Fruit fly (Drosophila melanogaster): ENCODE results near the gene ro.

The ro gene

dm6 chr3R:26892764-26893163 is 11.8 kb upstream of the ro start (continued):
- no peak for TF ChIP-seq CG6254 (GFP tag; optimal IDR thresholded peaks at IDR 0.05)
- peak; percentile 45 for TF ChIP-seq CG12219 (GFP tag; optimal IDR thresholded peaks at IDR 0.05)
- peak; percentile 62 for TF ChIP-seq CoRest (tag; optimal IDR thresholded peaks at IDR 0.05)
- TF ChIP-seq Med (GFP tag) = peak; percentile 63
- TF ChIP-seq PHDP (tag; optimal IDR thresholded peaks at IDR 0.05) = peak; percentile 39
- peak; percentile 34 for TF ChIP-seq Xbp1 (GFP tag; optimal IDR thresholded peaks at IDR 0.05)
- TF ChIP-seq dan (GFP tag; IDR thresholded peaks at IDR 0.05) = no peak
- peak; percentile 18 for TF ChIP-seq CG13775 (GFP tag; optimal IDR thresholded peaks at IDR 0.05)
- TF ChIP-seq ftz-f1 (GFP tag; optimal IDR thresholded peaks at IDR 0.05) = no peak
- TF ChIP-seq bsh (GFP tag; optimal IDR thresholded peaks at IDR 0.05) = peak; percentile 11 to 37
- peak; percentile 61 for TF ChIP-seq Sox102F (GFP tag; optimal IDR thresholded peaks at IDR 0.05)
- TF ChIP-seq shn (GFP tag; optimal IDR thresholded peaks at IDR 0.05) = peak; percentile 47
- TF ChIP-seq CG14441 (GFP tag; IDR thresholded peaks at IDR 0.05) = peak; percentile 42; the same call in 1 of the 2 replicates
- TF ChIP-seq caup (GFP tag; optimal IDR thresholded peaks at IDR 0.05; ENCODE audit: severe bottlenecking) = no peak
- peak; percentile 41 for TF ChIP-seq CG15601 (tag; optimal IDR thresholded peaks at IDR 0.05)
- TF ChIP-seq CG2678 (tag; optimal IDR thresholded peaks at IDR 0.05) = peak; percentile 55
- 0 out of 2 replicates have a peak, but pooled peaks have one; percentile 22 for TF ChIP-seq CG11696 (GFP tag; IDR thresholded peaks at IDR 0.05)
- TF ChIP-seq CG31388 (GFP tag; optimal IDR thresholded peaks at IDR 0.05) = no peak
- peak; percentile 37 for TF ChIP-seq CG7786 (GFP tag; optimal IDR thresholded peaks at IDR 0.05)
- TF ChIP-seq pfk (GFP tag; optimal IDR thresholded peaks at IDR 0.05) = no peak
- no peak for TF ChIP-seq CG6689 (GFP tag; IDR thresholded peaks at IDR 0.05)
- 0 out of 3 replicates have a peak, but pooled peaks have one; percentile 37 for TF ChIP-seq CG11695 (GFP tag; IDR thresholded peaks at IDR 0.05)
- no peak for TF ChIP-seq pum (GFP tag; optimal IDR thresholded peaks at IDR 0.05)
- no peak for TF ChIP-seq CG17912 (GFP tag; optimal IDR thresholded peaks at IDR 0.05)
- TF ChIP-seq ind (GFP tag; optimal IDR thresholded peaks at IDR 0.05) = no peak
- peak; percentile 45 for TF ChIP-seq Ptx1 (GFP tag; IDR thresholded peaks at IDR 0.05)
- no peak for TF ChIP-seq CG43689 (GFP tag; IDR thresholded peaks at IDR 0.05)
- no peak for TF ChIP-seq gce (GFP tag; IDR thresholded peaks at IDR 0.05)
- peak; percentile 69 for TF ChIP-seq dysf (GFP tag; IDR thresholded peaks at IDR 0.05)
- peak; percentile 12 for TF ChIP-seq Chrac-16 (GFP tag; optimal IDR thresholded peaks at IDR 0.05)
- no peak for TF ChIP-seq CG7963 (GFP tag; IDR thresholded peaks at IDR 0.05; ENCODE audit: partially characterized antibody)
- TF ChIP-seq CG5180 (GFP tag; optimal IDR thresholded peaks at IDR 0.05) = peak; percentile 29
- no peak for TF ChIP-seq Usf (GFP tag; optimal IDR thresholded peaks at IDR 0.05)
- peak; percentile 1 for TF ChIP-seq CG10267 (tag; optimal IDR thresholded peaks at IDR 0.05)
- 0 out of 3 replicates have a peak, but pooled peaks have one; percentile 9 for TF ChIP-seq H15 (GFP tag; IDR thresholded peaks at IDR 0.05)
- peak; percentile 45 for TF ChIP-seq CG13424 (tag; optimal IDR thresholded peaks at IDR 0.05)
- no peak for TF ChIP-seq HLH4C (GFP tag; IDR thresholded peaks at IDR 0.05; ENCODE audit: partially characterized antibody)
- peak; percentile 40 for TF ChIP-seq ATbp (GFP tag; optimal IDR thresholded peaks at IDR 0.05)
- TF ChIP-seq Awh (GFP tag; IDR thresholded peaks at IDR 0.05) = peak; percentile 72
- TF ChIP-seq az2 (GFP tag; optimal IDR thresholded peaks at IDR 0.05) = peak; percentile 33
- TF ChIP-seq onecut (GFP tag; IDR thresholded peaks at IDR 0.05) = peak; percentile 50
- peak; percentile 7 for TF ChIP-seq Ets97D (GFP tag; optimal IDR thresholded peaks at IDR 0.05)
- TF ChIP-seq Bdp1 (GFP tag; optimal IDR thresholded peaks at IDR 0.05) = no peak
- TF ChIP-seq CG14667 (GFP tag; IDR thresholded peaks at IDR 0.05) = 0 out of 2 replicates have a peak, but pooled peaks have one; percentile 17
- no peak for TF ChIP-seq gsb-n (tag; optimal IDR thresholded peaks at IDR 0.05)
- no peak for TF ChIP-seq Atf6 (GFP tag; IDR thresholded peaks at IDR 0.05)
- TF ChIP-seq CG32767 (GFP tag; IDR thresholded peaks at IDR 0.05) = peak; percentile 34; the same call in 1 of the 2 replicates
- TF ChIP-seq jing (GFP tag; optimal IDR thresholded peaks at IDR 0.05) = peak; percentile 28
- TF ChIP-seq prd (optimal IDR thresholded peaks at IDR 0.05) = no peak
- peak; percentile 43; the same call in 1 of the 3 replicates for TF ChIP-seq prd (GFP tag; IDR thresholded peaks at IDR 0.05)
- TF ChIP-seq CG4707 (GFP tag; optimal IDR thresholded peaks at IDR 0.05) = peak; percentile 20

Data from whole organism, embryonic.